Worm (Caenorhabditis elegans) whole organism, midembryonic: ENCODE data around the gene idpp-9.

ENCODE experiments used
- T22C8.4 ChIP-seq: fragments of 200-800 bp; sonication (Bioruptor generic); IDR thresholded peaks from 2 replicates; pipeline ENCODE4 v1.3.6; 2022; ENCODE audit warnings: missing genetic modification characterization, missing compliant biosample characterization
- cog-1 ChIP-seq: sonication (generic microtip); optimal IDR thresholded peaks from 2 replicates; lab custom pipeline; 2016; ENCODE audit warnings: missing genetic modification characterization, missing compliant biosample characterization
- klf-2 ChIP-seq: fragments of 200-800 bp; sonication (Bioruptor generic); conservative IDR thresholded peaks from 2 replicates; pipeline ENCODE4 v1.3.6; 2022; ENCODE audit warnings: missing genetic modification reagents, missing genetic modification characterization, missing compliant biosample characterization

DNA sequence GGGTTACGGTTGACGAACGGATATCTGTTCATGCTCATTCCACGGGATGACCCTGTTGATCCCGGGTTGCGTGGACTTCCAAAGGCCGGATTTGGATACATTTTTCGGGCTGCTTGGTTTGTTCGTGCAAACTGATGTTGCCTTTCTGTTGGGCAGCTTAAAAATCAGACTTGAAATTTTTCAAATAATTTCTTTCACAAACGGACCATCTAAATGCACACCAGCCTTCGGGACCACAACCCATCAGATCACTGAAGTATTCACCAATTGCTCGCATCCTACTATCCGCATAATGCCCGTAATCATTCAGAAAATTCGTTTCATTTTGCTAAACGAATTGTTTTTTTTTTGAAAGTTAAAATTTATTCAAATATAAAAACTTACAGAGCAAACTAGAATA, 20.1 kb downstream of the idpp-9 start, which contains the start of gene F47F2.3:
- TF ChIP-seq klf-2 (GFP tag; lab: Robert Waterston, UW) = no peak
- TF ChIP-seq cog-1 (tag; lab: Kevin White, UChicago) = no peak
- TF ChIP-seq T22C8.4 = no peak
